Worm (Caenorhabditis elegans): ENCODE results near the gene nhr-238.

The nhr-238 gene

ce11 chrV:1642768-1643167, 13.5 kb upstream of the nhr-238 start:
- TF ChIP-seq med-1 (GFP tag; optimal IDR thresholded peaks at IDR 0.05; ENCODE audit: insufficient read depth): no peak
- TF ChIP-seq ztf-29 (GFP tag; IDR thresholded peaks at IDR 0.05): no peak
- TF ChIP-seq ref-1 (GFP tag; conservative IDR thresholded peaks at IDR 0.05): no peak
- TF ChIP-seq cog-1 (tag; optimal IDR thresholded peaks at IDR 0.05): no peak
- no peak for TF ChIP-seq T22C8.4 (GFP tag; IDR thresholded peaks at IDR 0.05)
- no peak for TF ChIP-seq ztf-23 (GFP tag; IDR thresholded peaks at IDR 0.05)
- TF ChIP-seq flt-1 (GFP tag; IDR thresholded peaks at IDR 0.05): no peak
- TF ChIP-seq klf-2 (GFP tag; conservative IDR thresholded peaks at IDR 0.05): no peak
- TF ChIP-seq tab-1 (GFP tag; IDR thresholded peaks at IDR 0.05): no peak

- TF ChIP-seq klf-2 (GFP tag; conservative IDR thresholded peaks at IDR 0.05) (no peak), ztf-29 (GFP tag; IDR thresholded peaks at IDR 0.05) (no peak), T22C8.4 (GFP tag; IDR thresholded peaks at IDR 0.05) (no peak), ztf-23 (GFP tag; IDR thresholded peaks at IDR 0.05) (no peak), tab-1 (GFP tag; IDR thresholded peaks at IDR 0.05) (no peak), ref-1 (GFP tag; conservative IDR thresholded peaks at IDR 0.05) (no peak), cog-1 (tag; optimal IDR thresholded peaks at IDR 0.05) (no peak), med-1 (GFP tag; optimal IDR thresholded peaks at IDR 0.05; ENCODE audit: insufficient read depth) (no peak), flt-1 (GFP tag; IDR thresholded peaks at IDR 0.05) (no peak)
These were observed 13.0 kb upstream of the nhr-238 start, which contains the start of gene Y46H3D.1 for ce11 chrV:1642199-1642598. Y46H3D.1 (plus strand) TSS chrV:1642499.

- no peak for TF ChIP-seq cog-1 (tag; optimal IDR thresholded peaks at IDR 0.05)
- no peak for TF ChIP-seq flt-1 (GFP tag; IDR thresholded peaks at IDR 0.05)
- no peak for TF ChIP-seq ztf-23 (GFP tag; IDR thresholded peaks at IDR 0.05)
- no peak for TF ChIP-seq ref-1 (GFP tag; conservative IDR thresholded peaks at IDR 0.05)
- no peak for TF ChIP-seq med-1 (GFP tag; optimal IDR thresholded peaks at IDR 0.05; ENCODE audit: insufficient read depth)
- no peak for TF ChIP-seq T22C8.4 (GFP tag; IDR thresholded peaks at IDR 0.05)
- no peak for TF ChIP-seq klf-2 (GFP tag; conservative IDR thresholded peaks at IDR 0.05)
- TF ChIP-seq ztf-29 (GFP tag; IDR thresholded peaks at IDR 0.05): no peak
- TF ChIP-seq tab-1 (GFP tag; IDR thresholded peaks at IDR 0.05): no peak
These were observed 10.8 kb upstream of the nhr-238 start, which contains the start of gene str-221 for ce11 chrV:1640008-1640407. str-221 (plus strand) TSS chrV:1640308.

ce11 chrV:1635859-1636258, 6.6 kb upstream of the nhr-238 start, which contains the start of gene str-222:
str-222 (plus strand) TSS chrV:1636159.
- TF ChIP-seq ztf-23 (GFP tag; IDR thresholded peaks at IDR 0.05) (no peak), ztf-29 (GFP tag; IDR thresholded peaks at IDR 0.05) (no peak), klf-2 (GFP tag; conservative IDR thresholded peaks at IDR 0.05) (no peak), med-1 (GFP tag; optimal IDR thresholded peaks at IDR 0.05; ENCODE audit: insufficient read depth) (no peak), cog-1 (tag; optimal IDR thresholded peaks at IDR 0.05) (no peak), T22C8.4 (GFP tag; IDR thresholded peaks at IDR 0.05) (no peak), tab-1 (GFP tag; IDR thresholded peaks at IDR 0.05) (no peak), ref-1 (GFP tag; conservative IDR thresholded peaks at IDR 0.05) (no peak), flt-1 (GFP tag; IDR thresholded peaks at IDR 0.05) (no peak)

- no peak for TF ChIP-seq ztf-29 (GFP tag; IDR thresholded peaks at IDR 0.05)
- TF ChIP-seq med-1 (GFP tag; optimal IDR thresholded peaks at IDR 0.05; ENCODE audit: insufficient read depth): no peak
- TF ChIP-seq flt-1 (GFP tag; IDR thresholded peaks at IDR 0.05): no peak
- TF ChIP-seq klf-2 (GFP tag; conservative IDR thresholded peaks at IDR 0.05): no peak
These were observed 2.5 kb upstream of the nhr-238 start, which contains the start of gene irld-17 for ce11 chrV:1631717-1632116. irld-17 (plus strand) TSS chrV:1632017.

- TF ChIP-seq ztf-29 (GFP tag; IDR thresholded peaks at IDR 0.05) (no peak), cog-1 (tag; optimal IDR thresholded peaks at IDR 0.05) (no peak), T22C8.4 (GFP tag; IDR thresholded peaks at IDR 0.05) (no peak), ztf-23 (GFP tag; IDR thresholded peaks at IDR 0.05) (no peak), flt-1 (GFP tag; IDR thresholded peaks at IDR 0.05) (no peak), klf-2 (GFP tag; conservative IDR thresholded peaks at IDR 0.05) (no peak), med-1 (GFP tag; optimal IDR thresholded peaks at IDR 0.05; ENCODE audit: insufficient read depth) (no peak), tab-1 (GFP tag; IDR thresholded peaks at IDR 0.05) (no peak), ref-1 (GFP tag; conservative IDR thresholded peaks at IDR 0.05) (no peak)
These were observed 1.9 kb upstream of the nhr-238 start, which contains the start of gene Y46H3D.8 for ce11 chrV:1631148-1631547. Y46H3D.8 (minus strand) TSS chrV:1631248.

- TF ChIP-seq klf-2 (GFP tag; conservative IDR thresholded peaks at IDR 0.05): no peak
- no peak for TF ChIP-seq cog-1 (tag; optimal IDR thresholded peaks at IDR 0.05)
- no peak for TF ChIP-seq med-1 (GFP tag; optimal IDR thresholded peaks at IDR 0.05; ENCODE audit: insufficient read depth)
- no peak for TF ChIP-seq ref-1 (GFP tag; conservative IDR thresholded peaks at IDR 0.05)
- TF ChIP-seq ztf-23 (GFP tag; IDR thresholded peaks at IDR 0.05): no peak
- no peak for TF ChIP-seq flt-1 (GFP tag; IDR thresholded peaks at IDR 0.05)
- no peak for TF ChIP-seq tab-1 (GFP tag; IDR thresholded peaks at IDR 0.05)
- no peak for TF ChIP-seq T22C8.4 (GFP tag; IDR thresholded peaks at IDR 0.05)
- TF ChIP-seq ztf-29 (GFP tag; IDR thresholded peaks at IDR 0.05): no peak
These were observed 2.0 kb downstream of the nhr-238 start for ce11 chrV:1627269-1627668.

ce11 chrV:1626720-1627119, 2.5 kb downstream of the nhr-238 start, which contains the start of gene nhr-237:
nhr-237 (minus strand) TSS chrV:1626820.
- TF ChIP-seq T22C8.4 (GFP tag; IDR thresholded peaks at IDR 0.05) (no peak), cog-1 (tag; optimal IDR thresholded peaks at IDR 0.05) (no peak), ref-1 (GFP tag; conservative IDR thresholded peaks at IDR 0.05) (no peak), flt-1 (GFP tag; IDR thresholded peaks at IDR 0.05) (no peak)

ce11 chrV:1624340-1624739, 4.9 kb downstream of the nhr-238 start, which contains the start of gene nhr-110:
nhr-110 (minus strand) TSS chrV:1624440.
- TF ChIP-seq flt-1 (GFP tag; IDR thresholded peaks at IDR 0.05) (no peak), klf-2 (GFP tag; conservative IDR thresholded peaks at IDR 0.05) (no peak)

ce11 chrV:1623429-1623828, 5.8 kb downstream of the nhr-238 start:
- no peak for TF ChIP-seq ref-1 (GFP tag; conservative IDR thresholded peaks at IDR 0.05)
- TF ChIP-seq tab-1 (GFP tag; IDR thresholded peaks at IDR 0.05): no peak
- no peak for TF ChIP-seq T22C8.4 (GFP tag; IDR thresholded peaks at IDR 0.05)
- TF ChIP-seq ztf-29 (GFP tag; IDR thresholded peaks at IDR 0.05): no peak
- TF ChIP-seq flt-1 (GFP tag; IDR thresholded peaks at IDR 0.05): no peak
- TF ChIP-seq med-1 (GFP tag; optimal IDR thresholded peaks at IDR 0.05; ENCODE audit: insufficient read depth): no peak
- no peak for TF ChIP-seq klf-2 (GFP tag; conservative IDR thresholded peaks at IDR 0.05)
- TF ChIP-seq ztf-23 (GFP tag; IDR thresholded peaks at IDR 0.05): no peak
- no peak for TF ChIP-seq cog-1 (tag; optimal IDR thresholded peaks at IDR 0.05)

Data from whole organism, midembryonic.